Worm (Caenorhabditis elegans) whole organism, L2 larva: ENCODE results near the gene F49F1.14.

Source experiments
- C34F6.9 ChIP-seq: fragments of 150-350 bp; optimal IDR thresholded peaks from 2 replicates; lab custom pipeline; 2014; ENCODE audit warnings: missing biosample characterization, missing genetic modification characterization
- ZK546.5 ChIP-seq: sonication (generic microtip); optimal IDR thresholded peaks from 2 replicates; lab custom pipeline; 2017; ENCODE audit warnings: missing biosample characterization, missing genetic modification characterization
- elt-3 ChIP-seq: sonication (generic microtip); optimal IDR thresholded peaks from 2 replicates; lab custom pipeline; 2017; ENCODE audit warnings: missing biosample characterization, missing genetic modification characterization

DNA sequence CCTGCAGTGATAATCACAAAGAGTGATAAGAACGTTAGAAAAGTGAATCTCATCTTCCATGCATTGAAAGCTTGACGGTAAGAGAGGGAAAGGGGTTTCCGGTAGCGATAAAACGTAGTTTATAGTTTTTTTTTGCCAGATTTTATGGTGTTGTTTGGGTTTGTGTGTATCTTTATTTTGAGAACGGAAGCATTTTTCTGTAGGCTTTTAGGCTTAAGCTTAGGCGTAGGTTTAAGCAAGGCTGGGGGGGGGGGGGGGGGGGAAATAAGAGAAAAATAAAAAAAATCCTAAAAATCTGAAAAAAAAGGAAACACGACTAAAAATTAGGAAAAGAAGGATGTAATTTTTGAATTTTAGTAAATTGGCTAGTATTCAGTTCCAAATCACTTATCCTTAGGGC, 33.4 kb downstream of the F49F1.14 start, which contains the start of gene C35B1.8:
- TF ChIP-seq elt-3 (tag; lab: Kevin White, UChicago) (no peak), C34F6.9 (tag; lab: Kevin White, UChicago) (no peak), ZK546.5 (tag; lab: Kevin White, UChicago) (no peak)
